Fruit fly (Drosophila melanogaster): ENCODE measurements around the gene CG34427.
A peak's percentile ranks its signal among the peaks of the same experiment; 100 is the strongest.

Gene CG34427

DNA sequence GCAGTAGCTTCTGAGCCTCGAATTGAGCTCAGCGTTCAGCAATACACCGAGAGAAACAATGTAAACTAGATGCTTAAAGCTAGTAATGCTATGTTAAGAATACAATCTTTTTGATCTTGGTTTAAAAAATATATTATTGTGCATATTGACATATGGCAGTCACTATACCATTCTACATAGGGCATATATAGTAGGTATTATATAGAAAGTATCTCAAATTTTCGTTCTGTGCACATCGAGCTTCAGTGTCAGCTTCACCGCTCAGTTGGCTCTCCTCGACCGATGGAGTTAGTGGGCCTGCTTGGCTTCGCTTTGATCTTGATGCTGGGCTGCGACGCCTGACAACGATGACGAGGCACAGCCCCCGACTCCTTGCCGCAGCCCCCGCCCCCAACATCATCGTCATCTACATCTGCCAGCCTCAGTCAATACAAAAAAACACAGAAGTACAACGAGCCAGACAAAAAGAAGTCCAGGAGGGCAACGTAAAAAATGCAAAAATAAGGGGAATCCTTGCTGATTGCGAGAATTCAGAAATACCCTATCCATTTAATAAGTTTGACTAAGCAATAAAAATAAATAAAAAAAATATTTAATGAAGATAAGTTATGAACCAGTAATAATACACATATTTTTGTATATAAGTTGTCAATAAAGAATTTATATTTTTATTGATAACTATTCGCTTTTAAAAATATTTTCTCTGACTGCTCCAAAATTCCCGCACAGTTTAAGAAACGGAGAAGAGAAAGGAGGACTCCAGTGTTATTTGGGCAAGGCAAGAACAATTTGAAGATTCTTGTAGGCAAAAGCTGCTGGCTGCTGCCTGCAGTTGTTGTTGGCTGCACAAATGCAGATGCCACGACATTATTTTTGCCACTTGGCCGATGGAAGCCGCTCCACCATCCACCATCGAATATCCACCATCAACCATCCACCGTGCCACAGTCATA lies 17.4 kb downstream of the CG34427 start:
- TF ChIP-seq brk (GFP tag; optimal IDR thresholded peaks at IDR 0.05), result peak; percentile 87
- TF ChIP-seq Mio (GFP tag; optimal IDR thresholded peaks at IDR 0.05), result peak; percentile 6
- TF ChIP-seq GATAd (GFP tag; optimal IDR thresholded peaks at IDR 0.05), result no peak
- TF ChIP-seq dsf (GFP tag; optimal IDR thresholded peaks at IDR 0.05; ENCODE audit: borderline replicate concordance), result no peak
- TF ChIP-seq br (GFP tag; optimal IDR thresholded peaks at IDR 0.05), result peak; percentile 92
- TF ChIP-seq jim (GFP tag; optimal IDR thresholded peaks at IDR 0.05), result no peak
- no peak for TF ChIP-seq Hr83 (GFP tag; optimal IDR thresholded peaks at IDR 0.05; ENCODE audit: poor library complexity, severe bottlenecking)
- TF ChIP-seq h (GFP tag; optimal IDR thresholded peaks at IDR 0.05), result peak; percentile 93
- peak; percentile 80 for TF ChIP-seq CG32264 (GFP tag; optimal IDR thresholded peaks at IDR 0.05)
- no peak for TF ChIP-seq Dfd (GFP tag; optimal IDR thresholded peaks at IDR 0.05)
- TF ChIP-seq Rel (GFP tag; optimal IDR thresholded peaks at IDR 0.05), result peak; percentile 14
- TF ChIP-seq Rel (tag; optimal IDR thresholded peaks at IDR 0.05), result peak; percentile 74
- TF ChIP-seq dl (GFP tag; optimal IDR thresholded peaks at IDR 0.05; ENCODE audit: insufficient read depth in 1 of 2, partially characterized antibody in 2 of 2), result no peak
- TF ChIP-seq CrebA (GFP tag; optimal IDR thresholded peaks at IDR 0.05; ENCODE audit: borderline replicate concordance), result peak; percentile 12
- peak; percentile 67 to 88 for TF ChIP-seq foxo (GFP tag; optimal IDR thresholded peaks at IDR 0.05)
- peak; percentile 82 for TF ChIP-seq Sp1 (GFP tag; optimal IDR thresholded peaks at IDR 0.05)
- TF ChIP-seq N (GFP tag; optimal IDR thresholded peaks at IDR 0.05), result no peak
- TF ChIP-seq woc (GFP tag; optimal IDR thresholded peaks at IDR 0.05), result peak; percentile 83
- TF ChIP-seq Myc (optimal IDR thresholded peaks at IDR 0.05), result no peak
- no peak for TF ChIP-seq lola (GFP tag; optimal IDR thresholded peaks at IDR 0.05)
- peak; percentile 67 for TF ChIP-seq CG9705 (GFP tag; optimal IDR thresholded peaks at IDR 0.05)
- no peak for TF ChIP-seq Vsx2 (GFP tag; optimal IDR thresholded peaks at IDR 0.05; ENCODE audit: partially characterized antibody)
- TF ChIP-seq Hr78 (GFP tag; optimal IDR thresholded peaks at IDR 0.05), result no peak
- no peak for TF ChIP-seq usp (GFP tag; optimal IDR thresholded peaks at IDR 0.05)
- peak; percentile 72 for TF ChIP-seq sage (GFP tag; optimal IDR thresholded peaks at IDR 0.05)
- no peak for TF ChIP-seq pan (optimal IDR thresholded peaks at IDR 0.05)
- peak; percentile 88 for TF ChIP-seq HLH106 (tag; optimal IDR thresholded peaks at IDR 0.05)
- TF ChIP-seq Hnf4 (GFP tag; optimal IDR thresholded peaks at IDR 0.05), result peak; percentile 88
- peak; percentile 67 for TF ChIP-seq psq (GFP tag; optimal IDR thresholded peaks at IDR 0.05)
- TF ChIP-seq Jra (GFP tag; optimal IDR thresholded peaks at IDR 0.05), result peak; percentile 53
- peak; percentile 16 for TF ChIP-seq Dif (GFP tag; optimal IDR thresholded peaks at IDR 0.05; ENCODE audit: partially characterized antibody)
- no peak for TF ChIP-seq sv (GFP tag; optimal IDR thresholded peaks at IDR 0.05)
- peak; percentile 48 for TF ChIP-seq dmrt93B (GFP tag; optimal IDR thresholded peaks at IDR 0.05)
- TF ChIP-seq rgr (GFP tag; optimal IDR thresholded peaks at IDR 0.05), result peak; percentile 89
- peak; percentile 65 for TF ChIP-seq tai (GFP tag; optimal IDR thresholded peaks at IDR 0.05)
- TF ChIP-seq ey (GFP tag; optimal IDR thresholded peaks at IDR 0.05), result peak; percentile 87
- peak; percentile 93 for TF ChIP-seq fru (GFP tag; optimal IDR thresholded peaks at IDR 0.05)
- TF ChIP-seq OdsH (GFP tag; optimal IDR thresholded peaks at IDR 0.05), result peak; percentile 85
- TF ChIP-seq Abd-B (GFP tag; optimal IDR thresholded peaks at IDR 0.05), result no peak

DNA sequence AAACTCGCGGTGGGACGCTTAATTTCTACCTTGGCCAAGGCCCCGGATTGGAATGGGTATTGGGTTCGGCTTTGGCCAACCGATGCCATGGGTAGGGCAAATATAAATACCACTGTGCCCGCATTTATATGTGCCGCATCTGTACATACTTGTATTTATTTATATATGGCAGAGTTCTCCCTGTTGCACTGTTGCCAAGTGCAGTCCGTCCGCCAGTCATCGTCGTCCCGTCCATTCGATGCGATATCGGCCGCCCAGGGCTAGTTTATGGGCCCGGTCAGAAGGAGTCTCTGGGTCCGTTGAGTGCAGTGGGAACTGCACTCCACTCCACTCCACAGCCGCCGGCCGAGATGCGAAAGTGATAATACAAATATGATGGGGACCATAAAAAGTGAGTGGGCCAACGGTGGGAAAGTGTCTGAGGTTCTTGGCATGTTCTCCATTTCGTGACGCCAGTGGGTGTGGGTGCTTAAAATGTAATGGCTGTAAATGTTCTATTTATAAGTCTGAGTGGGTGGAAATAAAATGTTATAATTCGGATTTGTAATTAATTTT lies 18.4 kb downstream of the CG34427 start:
- peak; percentile 38 for TF ChIP-seq fru (GFP tag; optimal IDR thresholded peaks at IDR 0.05)
- no peak for TF ChIP-seq psq (GFP tag; optimal IDR thresholded peaks at IDR 0.05)
- no peak for TF ChIP-seq sv (GFP tag; optimal IDR thresholded peaks at IDR 0.05)
- no peak for TF ChIP-seq Hr78 (GFP tag; optimal IDR thresholded peaks at IDR 0.05)
- no peak for TF ChIP-seq Vsx2 (GFP tag; optimal IDR thresholded peaks at IDR 0.05; ENCODE audit: partially characterized antibody)
- TF ChIP-seq dsf (GFP tag; optimal IDR thresholded peaks at IDR 0.05; ENCODE audit: borderline replicate concordance), result no peak
- TF ChIP-seq CG32264 (GFP tag; optimal IDR thresholded peaks at IDR 0.05), result no peak
- no peak for TF ChIP-seq Rel (GFP tag; optimal IDR thresholded peaks at IDR 0.05)
- TF ChIP-seq Rel (tag; optimal IDR thresholded peaks at IDR 0.05), result peak; percentile 4

Data from whole organism, wandering third instar larva.